Worm (Caenorhabditis elegans): Measurements from ENCODE around the gene klf-3.

DNA sequence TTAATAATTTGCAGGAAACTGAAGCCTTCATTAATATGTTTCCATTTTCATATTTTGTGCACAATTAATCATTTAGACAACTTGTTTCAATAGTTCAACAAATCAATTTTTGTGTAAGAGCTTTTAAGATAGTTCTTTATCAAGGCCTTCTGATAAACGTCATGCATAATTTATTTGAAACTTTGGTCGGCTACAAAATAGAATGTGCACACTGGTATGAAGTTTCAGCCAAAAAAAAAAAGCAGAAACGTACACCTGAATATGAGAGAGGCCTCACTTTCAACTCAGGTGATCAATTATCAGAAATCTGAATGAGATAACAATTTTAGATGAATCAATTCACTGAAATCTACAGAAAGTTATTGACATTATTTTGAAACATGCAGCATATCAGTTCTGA lies 2.2 kb upstream of the klf-3 start:
- TF ChIP-seq zag-1 (tag; optimal IDR thresholded peaks at IDR 0.05) (no peak), ztf-4 (tag; optimal IDR thresholded peaks at IDR 0.05) (no peak), elt-3 (tag; optimal IDR thresholded peaks at IDR 0.05) (no peak), F13H6.1 (tag; optimal IDR thresholded peaks at IDR 0.05) (no peak), egl-27 (tag; optimal IDR thresholded peaks at IDR 0.05) (no peak), lsy-2 (tag; optimal IDR thresholded peaks at IDR 0.05) (no peak), fos-1 (tag; optimal IDR thresholded peaks at IDR 0.05) (peak; percentile 18), skn-1 (tag; optimal IDR thresholded peaks at IDR 0.05) (no peak), nhr-11 (tag; optimal IDR thresholded peaks at IDR 0.05) (no peak)

Measured in whole organism, L2 larva.